Worm (Caenorhabditis elegans) whole organism, young adult: ENCODE measurements around the gene F38B7.2.

Source experiments
- F10E7.11 ChIP-seq: sonication (generic microtip); optimal IDR thresholded peaks from 2 replicates; lab custom pipeline; 2017; ENCODE audit warnings: mild to moderate bottlenecking, missing genetic modification characterization, moderate library complexity, missing compliant biosample characterization
- F22D6.2 ChIP-seq: sonication (generic microtip); optimal IDR thresholded peaks from 2 replicates; lab custom pipeline; 2016; ENCODE audit warnings: mild to moderate bottlenecking, missing genetic modification characterization, missing compliant biosample characterization
- F33H1.4 ChIP-seq: fragments of 200-800 bp; sonication (Bioruptor generic); IDR thresholded peaks from 2 replicates; pipeline ENCODE4 v1.3.6; 2022; ENCODE audit warnings: missing genetic modification reagents, missing genetic modification characterization, missing compliant biosample characterization
- F37B4.10 ChIP-seq: fragments of 200-800 bp; sonication (Bioruptor generic); IDR thresholded peaks from 2 replicates; pipeline ENCODE4 v1.3.6; 2022; ENCODE audit warnings: missing genetic modification characterization, missing compliant biosample characterization
- F39B2.1 ChIP-seq: fragments of 200-800 bp; sonication (Bioruptor generic); IDR thresholded peaks from 2 replicates; pipeline ENCODE4 v1.3.6; 2022; ENCODE audit warnings: missing genetic modification reagents, missing genetic modification characterization, missing compliant biosample characterization
- K11D2.4 ChIP-seq: fragments of 200-800 bp; sonication (Bioruptor generic); IDR thresholded peaks from 2 replicates; pipeline ENCODE4 v1.3.6; 2022; ENCODE audit warnings: missing genetic modification reagents, missing genetic modification characterization, missing compliant biosample characterization
- T26A5.8 ChIP-seq: sonication (generic microtip); optimal IDR thresholded peaks from 2 replicates; lab custom pipeline; 2016; ENCODE audit warnings: missing genetic modification characterization, missing compliant biosample characterization
- Y95B8A.8 ChIP-seq: fragments of 200-800 bp; sonication (Bioruptor generic); IDR thresholded peaks from 2 replicates; pipeline ENCODE4 v1.3.6; 2022; ENCODE audit warnings: missing genetic modification reagents, missing genetic modification characterization, missing compliant biosample characterization
- akir-1 ChIP-seq: fragments of 200-800 bp; sonication (Bioruptor generic); optimal IDR thresholded peaks from 2 replicates; lab custom pipeline; 2018; ENCODE audit warnings: mild to moderate bottlenecking, missing genetic modification characterization, moderate library complexity, missing compliant biosample characterization
- attf-5 ChIP-seq: fragments of 200-800 bp; sonication (Bioruptor generic); optimal IDR thresholded peaks from 2 replicates; lab custom pipeline; 2018; ENCODE audit warnings: mild to moderate bottlenecking, missing genetic modification characterization, missing compliant biosample characterization
- cebp-1 ChIP-seq, 2 experiments: fragments of 200-800 bp in 1 of 2; sonication (Bioruptor generic) in 1 of 2; sonication (generic microtip) in 1 of 2; IDR thresholded peaks in 1 of 2; optimal IDR thresholded peaks in 1 of 2; 2 replicates each; pipeline versions ENCODE4 v1.3.6 to Lab custom; 2017 to 2022; ENCODE audit warnings: missing compliant biosample characterization in 2 of 2, missing genetic modification characterization in 2 of 2, mild to moderate bottlenecking in 1 of 2, missing genetic modification reagents in 1 of 2, moderate library complexity in 1 of 2
- cebp-2 ChIP-seq: fragments of 200-800 bp; sonication (Bioruptor generic); IDR thresholded peaks from 2 replicates; pipeline ENCODE4 v1.3.6; 2022; ENCODE audit warnings: missing genetic modification characterization, missing compliant biosample characterization
- ceh-27 ChIP-seq: fragments of 200-800 bp; sonication (Bioruptor generic); optimal IDR thresholded peaks from 2 replicates; lab custom pipeline; 2018; ENCODE audit warnings: mild to moderate bottlenecking, missing genetic modification characterization, moderate library complexity, missing compliant biosample characterization
- ceh-58 ChIP-seq: fragments of 200-800 bp; sonication (Bioruptor generic); IDR thresholded peaks from 2 replicates; pipeline ENCODE4 v1.3.6; 2022; ENCODE audit warnings: missing genetic modification characterization, missing compliant biosample characterization
- dpff-1 ChIP-seq: sonication (generic microtip); optimal IDR thresholded peaks from 2 replicates; lab custom pipeline; 2017; ENCODE audit warnings: mild to moderate bottlenecking, missing genetic modification characterization, missing compliant biosample characterization
- egl-44 ChIP-seq: fragments of 200-800 bp; sonication (Bioruptor generic); IDR thresholded peaks from 2 replicates; pipeline ENCODE4 v1.3.6; 2022; ENCODE audit warnings: missing genetic modification reagents, missing genetic modification characterization, missing compliant biosample characterization
- egrh-3 ChIP-seq: fragments of 200-800 bp; sonication (Bioruptor generic); IDR thresholded peaks from 2 replicates; pipeline ENCODE4 v1.3.6; 2022; ENCODE audit warnings: missing genetic modification reagents, missing genetic modification characterization, missing compliant biosample characterization
- ets-4 ChIP-seq: fragments of 200-800 bp; sonication (Bioruptor generic); optimal IDR thresholded peaks from 2 replicates; lab custom pipeline; 2018; ENCODE audit warnings: mild to moderate bottlenecking, missing genetic modification characterization, missing compliant biosample characterization
- him-1 ChIP-seq: sonication (generic microtip); optimal IDR thresholded peaks from 2 replicates; lab custom pipeline; 2016; ENCODE audit warnings: missing genotype, missing genetic modification reagents, missing genetic modification characterization, missing compliant biosample characterization
- hlh-12 ChIP-seq: sonication (generic microtip); optimal IDR thresholded peaks from 2 replicates; lab custom pipeline; 2016; ENCODE audit warnings: missing genetic modification characterization, missing compliant biosample characterization
- lag-1 ChIP-seq: fragments of 200-800 bp; sonication (Bioruptor generic); IDR thresholded peaks from 2 replicates; pipeline ENCODE4 v1.3.6; 2022; ENCODE audit warnings: missing genetic modification reagents, missing genetic modification characterization, missing compliant biosample characterization
- let-526 ChIP-seq: fragments of 200-800 bp; sonication (Bioruptor generic); IDR thresholded peaks from 2 replicates; pipeline ENCODE4 v1.3.6; 2022; ENCODE audit warnings: missing genetic modification reagents, missing genetic modification characterization, missing compliant biosample characterization
- lin-54 ChIP-seq: fragments of 200-800 bp; sonication (Bioruptor generic); optimal IDR thresholded peaks from 2 replicates; lab custom pipeline; 2018; ENCODE audit warnings: mild to moderate bottlenecking, missing genetic modification characterization, missing compliant biosample characterization
- nfya-1 ChIP-seq: sonication (generic microtip); optimal IDR thresholded peaks from 2 replicates; lab custom pipeline; 2017; ENCODE audit warnings: antibody characterized with exemption, missing compliant biosample characterization, missing genetic modification characterization, borderline replicate concordance; ENCODE audit not compliant: insufficient read depth
- nhr-179 ChIP-seq: sonication (generic microtip); optimal IDR thresholded peaks from 2 replicates; lab custom pipeline; 2016; ENCODE audit warnings: mild to moderate bottlenecking, missing genetic modification characterization, missing compliant biosample characterization
- nhr-80 ChIP-seq: sonication (generic microtip); optimal IDR thresholded peaks from 2 replicates; lab custom pipeline; 2016; ENCODE audit warnings: missing genetic modification characterization, missing compliant biosample characterization
- rcor-1 ChIP-seq: fragments of 200-800 bp; sonication (Bioruptor generic); IDR thresholded peaks from 2 replicates; pipeline ENCODE4 v1.3.6; 2022; ENCODE audit warnings: missing genetic modification reagents, missing genetic modification characterization, missing compliant biosample characterization
- snpc-1.1 ChIP-seq: sonication (generic microtip); optimal IDR thresholded peaks from 2 replicates; lab custom pipeline; 2017; ENCODE audit warnings: missing genetic modification characterization, mild to moderate bottlenecking, missing compliant biosample characterization, antibody characterized with exemption, moderate library complexity, missing genotype, missing genetic modification reagents; ENCODE audit not compliant: insufficient read depth
- snpc-1.3 ChIP-seq: sonication (generic microtip); optimal IDR thresholded peaks from 2 replicates; lab custom pipeline; 2017; ENCODE audit warnings: missing genetic modification characterization, mild to moderate bottlenecking, missing compliant biosample characterization, antibody characterized with exemption, moderate library complexity, missing genotype, missing genetic modification reagents; ENCODE audit not compliant: insufficient read depth
- snpc-4 ChIP-seq, 5 experiments: fragments of 150-350 bp in 1 of 5; sonication (generic microtip) in 4 of 5; optimal IDR thresholded peaks; 2 replicates each; lab custom pipeline; 2014 to 2018; ENCODE audit warnings: missing genetic modification characterization in 5 of 5, missing biosample characterization in 3 of 5, antibody characterized with exemption in 2 of 5, mild to moderate bottlenecking in 2 of 5, missing compliant biosample characterization in 2 of 5, missing genotype in 2 of 5, moderate library complexity in 2 of 5, missing genetic modification reagents in 1 of 5
- zim-3 ChIP-seq: sonication (generic microtip); optimal IDR thresholded peaks from 2 replicates; lab custom pipeline; 2017; ENCODE audit warnings: mild to moderate bottlenecking, missing genetic modification characterization, moderate library complexity, missing compliant biosample characterization
- ztf-22 ChIP-seq: fragments of 200-800 bp; sonication (Bioruptor generic); optimal IDR thresholded peaks from 2 replicates; lab custom pipeline; 2018; ENCODE audit warnings: mild to moderate bottlenecking, missing genetic modification characterization, moderate library complexity, missing compliant biosample characterization
- ztf-26 ChIP-seq: sonication (generic microtip); optimal IDR thresholded peaks from 2 replicates; lab custom pipeline; 2017; ENCODE audit warnings: missing genetic modification characterization, missing compliant biosample characterization

Gene F38B7.2

DNA sequence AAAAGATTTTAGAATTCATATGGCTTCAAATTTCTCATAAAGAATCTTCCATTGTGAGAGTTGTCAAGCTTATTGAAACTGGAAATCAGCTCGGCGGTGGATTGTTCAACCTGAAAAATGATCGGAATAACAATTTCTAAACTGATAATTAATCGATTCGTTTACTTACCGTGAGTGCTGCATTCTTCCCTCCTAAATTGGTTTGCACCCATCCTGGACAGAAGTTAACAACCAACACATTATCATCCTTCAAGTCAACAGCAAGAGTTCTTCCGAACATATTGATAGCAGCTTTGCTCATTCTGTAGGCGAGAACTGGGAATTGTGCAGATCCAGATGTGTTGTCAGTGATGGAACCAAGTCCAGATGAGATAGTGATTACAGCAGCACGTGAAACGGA, 28.6 kb upstream of the F38B7.2 start:
- TF ChIP-seq F22D6.2 (tag; lab: Kevin White, UChicago) (no peak), F33H1.4 (GFP tag; lab: Robert Waterston, UW) (no peak), ztf-22 (GFP tag; lab: Kevin White, UChicago) (no peak), cebp-2 (GFP tag; lab: Robert Waterston, UW) (no peak), ets-4 (GFP tag; lab: Kevin White, UChicago) (no peak), Y95B8A.8 (GFP tag; lab: Robert Waterston, UW) (no peak), lag-1 (GFP tag; lab: Robert Waterston, UW) (0 out of 2 replicates have a peak, but pooled peaks have one; percentile 27)

DNA sequence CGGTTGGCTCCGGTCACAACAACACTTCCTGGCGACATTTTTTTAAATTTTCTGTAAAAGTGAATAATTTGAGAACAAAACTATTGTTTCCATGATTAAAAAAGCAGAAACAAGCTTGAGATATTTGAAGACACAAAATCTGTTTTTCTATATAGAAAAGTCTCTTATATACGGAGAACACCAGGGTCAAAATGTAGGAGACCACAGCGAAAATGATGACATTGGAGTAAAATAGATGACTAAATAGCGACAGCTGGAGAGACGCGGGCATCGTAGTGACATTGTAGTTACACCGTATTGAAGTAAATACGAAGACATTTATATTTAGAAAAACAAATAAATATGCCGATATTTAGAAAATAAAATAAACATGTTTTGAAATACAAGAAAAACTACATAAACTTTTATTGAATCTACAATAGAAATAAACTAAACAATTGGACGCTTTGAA, 27.6 kb upstream of the F38B7.2 start, which contains the start of gene sdz-8:
TSS of gene sdz-8 (minus strand) at position 51 of the 451 bp plus-strand sequence.
- TF ChIP-seq F39B2.1 (GFP tag; lab: Robert Waterston, UW) (no peak), ets-4 (GFP tag; lab: Kevin White, UChicago) (no peak), snpc-1.3 (no peak), nhr-80 (tag; lab: Kevin White, UChicago) (no peak)

DNA sequence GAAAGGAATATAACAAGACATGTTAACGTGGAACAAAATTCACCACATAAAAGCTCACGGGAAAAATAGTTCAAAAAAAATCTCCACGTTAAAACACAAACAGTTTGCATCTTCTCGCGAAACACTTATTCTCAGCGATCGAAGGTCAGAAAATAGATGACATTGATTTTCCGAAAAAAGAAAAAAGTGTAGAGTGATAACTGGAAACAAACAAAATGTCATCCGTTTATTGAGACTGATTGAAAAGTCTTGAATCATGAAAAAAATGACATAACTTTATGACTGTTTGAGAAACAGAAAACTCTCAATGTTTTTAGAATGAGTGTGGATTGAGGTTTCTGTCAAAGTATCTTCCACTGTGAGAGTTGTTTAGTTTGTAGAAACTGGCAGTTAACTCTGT, 26.0 kb upstream of the F38B7.2 start, which contains the start of gene C55A6.4:
TSS of gene C55A6.4 (minus strand) at position 101 of the 400 bp plus-strand sequence.
- no peak for TF ChIP-seq him-1 (tag; lab: Kevin White, UChicago)
- TF ChIP-seq cebp-1 (GFP tag; IDR thresholded peaks at IDR 0.05; lab: Robert Waterston, UW): no peak
- TF ChIP-seq cebp-1 (tag; optimal IDR thresholded peaks at IDR 0.05; lab: Kevin White, UChicago): no peak
- TF ChIP-seq hlh-12: no peak
- no peak for TF ChIP-seq Y95B8A.8 (GFP tag; lab: Robert Waterston, UW)
- no peak for TF ChIP-seq egrh-3 (GFP tag; lab: Robert Waterston, UW)
- no peak for TF ChIP-seq snpc-1.1
- TF ChIP-seq snpc-4 (GFP tag; optimal IDR thresholded peaks at IDR 0.05; lab: Kevin White, UChicago): no peak
- TF ChIP-seq snpc-4 (tag; optimal IDR thresholded peaks at IDR 0.05; lab: Kevin White, UChicago): no peak
- TF ChIP-seq T26A5.8 (tag; lab: Kevin White, UChicago): no peak
- no peak for TF ChIP-seq K11D2.4 (GFP tag; lab: Robert Waterston, UW)
- no peak for TF ChIP-seq rcor-1
- no peak for TF ChIP-seq zim-3 (tag; lab: Kevin White, UChicago)
- no peak for TF ChIP-seq lag-1 (GFP tag; lab: Robert Waterston, UW)
- no peak for TF ChIP-seq nfya-1 (tag; lab: Kevin White, UChicago)
- TF ChIP-seq lin-54 (GFP tag; lab: Kevin White, UChicago): no peak

DNA sequence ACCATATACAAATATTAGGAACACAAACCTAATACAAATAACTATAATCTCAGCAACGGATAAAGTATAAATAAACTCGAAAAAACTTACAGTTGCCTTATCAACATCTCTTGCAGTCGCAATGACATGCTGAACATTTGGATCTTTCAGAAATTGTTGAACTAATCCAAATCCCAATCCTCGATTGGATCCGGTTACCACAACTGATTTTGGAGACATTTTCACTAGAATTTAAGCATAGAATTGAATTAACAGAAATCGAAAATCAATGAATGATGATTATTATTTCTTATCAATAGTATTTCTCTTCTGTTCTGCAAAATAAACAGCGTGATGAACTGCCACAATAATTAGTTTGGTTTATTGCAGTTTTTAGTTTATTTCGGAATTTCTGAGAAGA, 23.5 kb upstream of the F38B7.2 start, which contains the start of the genes C55A6.11 and C55A6.7:
TSS of gene C55A6.11 (plus strand) at position 301 of the 400 bp plus-strand sequence.
TSS of gene C55A6.7 (minus strand) at position 316 of the 400 bp plus-strand sequence.
- no peak for TF ChIP-seq let-526 (GFP tag; lab: Robert Waterston, UW)
- no peak for TF ChIP-seq him-1 (tag; lab: Kevin White, UChicago)
- TF ChIP-seq attf-5: no peak
- TF ChIP-seq nhr-179 (tag; lab: Kevin White, UChicago): no peak
- TF ChIP-seq rcor-1: no peak
- no peak for TF ChIP-seq akir-1 (GFP tag; lab: Kevin White, UChicago)
- TF ChIP-seq egl-44: no peak
- TF ChIP-seq dpff-1 (tag; lab: Kevin White, UChicago): no peak
- TF ChIP-seq ceh-27 (GFP tag; lab: Kevin White, UChicago): no peak
- no peak for TF ChIP-seq F37B4.10 (GFP tag; lab: Robert Waterston, UW)
- TF ChIP-seq F10E7.11 (tag; lab: Kevin White, UChicago): no peak
- no peak for TF ChIP-seq ceh-58 (GFP tag; lab: Robert Waterston, UW)
- no peak for TF ChIP-seq F33H1.4 (GFP tag; lab: Robert Waterston, UW)
- TF ChIP-seq ztf-26: no peak
